Worm (Caenorhabditis elegans) whole organism, early embryonic: ENCODE data around the gene srg-17.

ENCODE experiments used
- B0310.2 ChIP-seq: sonication (generic microtip); optimal IDR thresholded peaks from 2 replicates; lab custom pipeline; 2016; ENCODE audit warnings: mild to moderate bottlenecking, missing genetic modification characterization, missing compliant biosample characterization
- aly-1 ChIP-seq: sonication (generic microtip); optimal IDR thresholded peaks from 2 replicates; lab custom pipeline; 2016; ENCODE audit warnings: missing genetic modification characterization, missing compliant biosample characterization
- ama-1 ChIP-seq: fragments of 150-350 bp; optimal IDR thresholded peaks from 2 replicates; lab custom pipeline; 2014
- ceh-13 ChIP-seq: fragments of 200-800 bp; sonication (Bioruptor generic); optimal IDR thresholded peaks from 2 replicates; lab custom pipeline; 2018; ENCODE audit warnings: mild to moderate bottlenecking, missing genetic modification characterization, missing compliant biosample characterization
- ceh-36 ChIP-seq: sonication (generic microtip); optimal IDR thresholded peaks from 2 replicates; lab custom pipeline; 2016; ENCODE audit warnings: missing genetic modification characterization, inconsistent platforms, missing compliant biosample characterization
- flt-1 ChIP-seq: fragments of 200-800 bp; sonication (Bioruptor generic); IDR thresholded peaks from 2 replicates; pipeline ENCODE4 v1.3.6; 2022; ENCODE audit warnings: missing genetic modification characterization, missing compliant biosample characterization
- hmbx-1 ChIP-seq: sonication (generic microtip); optimal IDR thresholded peaks from 2 replicates; lab custom pipeline; 2016; ENCODE audit warnings: mild to moderate bottlenecking, missing genetic modification characterization, missing compliant biosample characterization
- hmg-4 ChIP-seq: fragments of 200-800 bp; sonication (Bioruptor generic); optimal IDR thresholded peaks from 2 replicates; lab custom pipeline; 2018; ENCODE audit warnings: mild to moderate bottlenecking, missing genetic modification characterization, missing compliant biosample characterization
- pes-1 ChIP-seq: fragments of 200-800 bp; sonication (Bioruptor generic); IDR thresholded peaks from 2 replicates; pipeline ENCODE4 v1.3.6; 2022; ENCODE audit warnings: missing genetic modification reagents, missing genetic modification characterization, missing compliant biosample characterization
- scrt-1 ChIP-seq: fragments of 200-800 bp; sonication (Bioruptor generic); IDR thresholded peaks from 2 replicates; pipeline ENCODE4 v1.3.6; 2022; ENCODE audit warnings: missing genetic modification characterization, missing compliant biosample characterization
- sea-1 ChIP-seq: fragments of 200-800 bp; sonication (Bioruptor generic); conservative IDR thresholded peaks from 2 replicates; pipeline ENCODE4 v1.3.6; 2022; ENCODE audit warnings: missing genetic modification characterization, missing compliant biosample characterization
- tbx-11 ChIP-seq: fragments of 200-800 bp; sonication (Bioruptor generic); IDR thresholded peaks from 2 replicates; pipeline ENCODE4 v1.3.6; 2022; ENCODE audit warnings: missing genetic modification characterization, missing compliant biosample characterization

DNA sequence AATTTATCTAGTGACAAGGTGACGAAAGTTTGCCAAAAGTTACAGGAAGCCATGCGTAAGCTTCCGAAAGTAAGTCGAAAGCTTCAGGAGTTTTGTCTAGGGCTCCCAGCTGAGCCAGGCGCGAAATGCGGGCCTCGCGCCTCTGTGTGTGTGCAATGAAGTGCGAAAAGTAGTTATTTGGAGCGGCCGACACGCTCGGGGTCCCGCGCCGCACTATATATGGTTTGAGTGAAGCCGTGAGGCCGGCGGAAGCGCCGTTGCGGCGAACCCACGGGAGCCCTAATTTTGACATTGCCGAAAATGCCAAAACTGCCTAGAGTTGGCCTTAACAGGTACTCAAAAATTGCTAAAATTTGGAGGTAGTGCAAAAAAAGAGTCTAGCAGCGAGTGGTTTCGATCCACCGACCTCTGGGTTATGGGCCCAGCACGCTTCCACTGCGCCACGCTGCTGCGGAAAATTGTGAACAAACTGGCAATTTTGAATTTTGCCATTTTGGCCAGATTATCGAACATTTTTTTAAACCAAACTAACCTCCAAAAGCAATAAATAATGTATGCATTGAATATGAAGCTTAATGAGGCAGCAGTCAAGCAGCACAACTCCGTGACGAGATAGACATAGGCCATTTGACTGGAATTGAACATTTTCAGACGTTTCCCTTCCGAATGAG, 38.2 kb upstream of the srg-17 start:
- TF ChIP-seq ama-1 (lab: Kevin White, UChicago) (no peak), tbx-11 (no peak), B0310.2 (no peak), scrt-1 (GFP tag; lab: Robert Waterston, UW) (no peak), pes-1 (GFP tag; lab: Robert Waterston, UW) (no peak), ceh-36 (no peak), hmbx-1 (tag; lab: Kevin White, UChicago) (no peak), hmg-4 (no peak), flt-1 (GFP tag; lab: Robert Waterston, UW) (no peak), ceh-13 (no peak), sea-1 (GFP tag; lab: Robert Waterston, UW) (no peak), aly-1 (tag; lab: Kevin White, UChicago) (no peak)
